Worm (Caenorhabditis elegans): ENCODE data around the gene fig-1.

fig-1 gene

ce11 chrV:11007651-11008050 lies 26.6 kb upstream of the fig-1 start:
- TF ChIP-seq dox-1 (GFP tag; IDR thresholded peaks at IDR 0.05) (peak; percentile 30; the same call in 1 of the 2 replicates), cebp-1 (GFP tag; IDR thresholded peaks at IDR 0.05) (no peak), cebp-1 (tag; optimal IDR thresholded peaks at IDR 0.05) (peak; percentile 2), dpl-1 (GFP tag; optimal IDR thresholded peaks at IDR 0.05) (no peak), nhr-80 (tag; optimal IDR thresholded peaks at IDR 0.05) (peak; percentile 92)

- no peak for TF ChIP-seq atf-7 (tag; optimal IDR thresholded peaks at IDR 0.05)
- no peak for TF ChIP-seq lsl-1 (GFP tag; optimal IDR thresholded peaks at IDR 0.05)
- no peak for TF ChIP-seq F49E8.2 (tag; optimal IDR thresholded peaks at IDR 0.05; ENCODE audit: insufficient read depth)
- no peak for TF ChIP-seq ama-1 (optimal IDR thresholded peaks at IDR 0.05)
- no peak for TF ChIP-seq ama-1 (GFP tag; optimal IDR thresholded peaks at IDR 0.05)
- TF ChIP-seq madf-6 (GFP tag; IDR thresholded peaks at IDR 0.05): no peak
- TF ChIP-seq T26A5.8 (tag; optimal IDR thresholded peaks at IDR 0.05): no peak
Observed at ce11 chrV:11004094-11004493, 23.1 kb upstream of the fig-1 start.

- TF ChIP-seq Y53F4B.3 (GFP tag; IDR thresholded peaks at IDR 0.05): no peak
- no peak for TF ChIP-seq madf-8 (GFP tag; conservative IDR thresholded peaks at IDR 0.05)
- no peak for TF ChIP-seq F37B4.10 (GFP tag; IDR thresholded peaks at IDR 0.05)
- TF ChIP-seq lsl-1 (GFP tag; optimal IDR thresholded peaks at IDR 0.05): no peak
- TF ChIP-seq C06A6.2 (GFP tag; conservative IDR thresholded peaks at IDR 0.05): no peak
- no peak for TF ChIP-seq lin-40 (tag; optimal IDR thresholded peaks at IDR 0.05)
- no peak for TF ChIP-seq hlh-12 (tag; optimal IDR thresholded peaks at IDR 0.05)
- TF ChIP-seq atf-7 (tag; optimal IDR thresholded peaks at IDR 0.05): no peak
- no peak for TF ChIP-seq ztf-25 (GFP tag; IDR thresholded peaks at IDR 0.05)
- TF ChIP-seq F55B11.4 (tag; optimal IDR thresholded peaks at IDR 0.05; ENCODE audit: borderline replicate concordance, insufficient read depth): no peak
- TF ChIP-seq B0019.2 (GFP tag; conservative IDR thresholded peaks at IDR 0.05): no peak
- TF ChIP-seq gei-17 (GFP tag; optimal IDR thresholded peaks at IDR 0.05): no peak
- no peak for TF ChIP-seq F10E7.11 (tag; optimal IDR thresholded peaks at IDR 0.05)
- TF ChIP-seq lin-35 (GFP tag; optimal IDR thresholded peaks at IDR 0.05): no peak
- TF ChIP-seq zim-3 (tag; optimal IDR thresholded peaks at IDR 0.05): no peak
- no peak for TF ChIP-seq egl-44 (GFP tag; IDR thresholded peaks at IDR 0.05)
- TF ChIP-seq hmg-20 (GFP tag; IDR thresholded peaks at IDR 0.05): no peak
- TF ChIP-seq somi-1 (GFP tag; optimal IDR thresholded peaks at IDR 0.05): no peak
Observed at ce11 chrV:11002434-11002833, 21.4 kb upstream of the fig-1 start, which contains the start of gene F53B7.4. Gene F53B7.4 (minus strand): TSS chrV:11002534.

- TF ChIP-seq tbp1 (GFP tag; optimal IDR thresholded peaks at IDR 0.05) (no peak), attf-5 (GFP tag; optimal IDR thresholded peaks at IDR 0.05) (peak; percentile 85), lin-35 (GFP tag; optimal IDR thresholded peaks at IDR 0.05) (peak in 1 of 3 experiments; percentile 84), mcd-1 (GFP tag; IDR thresholded peaks at IDR 0.05) (peak; percentile 79; the same call in 1 of the 2 replicates), attf-3 (GFP tag; conservative IDR thresholded peaks at IDR 0.05) (peak; percentile 92), F57A8.1 (GFP tag; optimal IDR thresholded peaks at IDR 0.05) (no peak), ztf-22 (GFP tag; optimal IDR thresholded peaks at IDR 0.05) (no peak), akir-1 (GFP tag; optimal IDR thresholded peaks at IDR 0.05) (no peak), snpc-4 (GFP tag; optimal IDR thresholded peaks at IDR 0.05) (no peak), snpc-4 (tag; optimal IDR thresholded peaks at IDR 0.05) (peak in 1 of 4 experiments; percentile 53), Y79H2A.3 (GFP tag; conservative IDR thresholded peaks at IDR 0.05) (no peak), athp-1 (tag; optimal IDR thresholded peaks at IDR 0.05) (no peak), him-1 (tag; optimal IDR thresholded peaks at IDR 0.05) (peak; percentile 13), cebp-2 (GFP tag; IDR thresholded peaks at IDR 0.05) (no peak), bed-2 (GFP tag; IDR thresholded peaks at IDR 0.05) (no peak), dpl-1 (GFP tag; optimal IDR thresholded peaks at IDR 0.05) (peak; percentile 56), efl-1 (GFP tag; optimal IDR thresholded peaks at IDR 0.05) (peak; percentile 81), attf-6 (GFP tag; IDR thresholded peaks at IDR 0.05) (no peak), F23B12.7 (tag; optimal IDR thresholded peaks at IDR 0.05; ENCODE audit: insufficient read depth) (peak; percentile 50), lin-54 (GFP tag; optimal IDR thresholded peaks at IDR 0.05) (peak; percentile 93), F52B5.7 (tag; optimal IDR thresholded peaks at IDR 0.05) (no peak)
Observed at ce11 chrV:11000650-11001049, 19.6 kb upstream of the fig-1 start, which contains the start of gene isy-1. Gene isy-1 (minus strand): TSS chrV:11000699.
